Worm (Caenorhabditis elegans): Measurements from ENCODE around the gene met-2.

- no peak for TF ChIP-seq nhr-28 (tag; optimal IDR thresholded peaks at IDR 0.05)
- peak; percentile 71 for TF ChIP-seq unc-62 (GFP tag; optimal IDR thresholded peaks at IDR 0.05)
- no peak for TF ChIP-seq mab-5 (tag; optimal IDR thresholded peaks at IDR 0.05)
Observed at ce11 chrIII:8356407-8356881, 18.7 kb upstream of the met-2 start.

Measured in whole organism, mixed stage, embryonic.